Fruit fly (Drosophila melanogaster) whole organism, larva: Measurements from ENCODE around the gene IntS11.

Source experiments
- noc ChIP-seq: fragments of 200-800 bp; sonication (Bioruptor generic); optimal IDR thresholded peaks from 3 replicates; lab custom pipeline; 2019; ENCODE audit warnings: missing biosample characterization, mild to moderate bottlenecking, missing genetic modification characterization, moderate library complexity

IntS11 gene

dm6 chr3R:29760042-29760441, 14.9 kb downstream of the IntS11 start:
- no peak for TF ChIP-seq noc (tag; lab: Kevin White, UChicago)

dm6 chr3R:29761569-29761968, 16.4 kb downstream of the IntS11 start:
- no peak for TF ChIP-seq noc (tag; lab: Kevin White, UChicago)

- TF ChIP-seq noc (tag; lab: Kevin White, UChicago): no peak
Observed at dm6 chr3R:29762297-29762696, 17.2 kb downstream of the IntS11 start.

- no peak for TF ChIP-seq noc (tag; lab: Kevin White, UChicago)
Observed at dm6 chr3R:29763154-29763553, 18.0 kb downstream of the IntS11 start.

dm6 chr3R:29763804-29764203, 18.7 kb downstream of the IntS11 start:
- no peak for TF ChIP-seq noc (tag; lab: Kevin White, UChicago)

- no peak for TF ChIP-seq noc (tag; lab: Kevin White, UChicago)
Observed at dm6 chr3R:29764249-29765042, 19.3 kb downstream of the IntS11 start.

- no peak for TF ChIP-seq noc (tag; lab: Kevin White, UChicago)
Observed at dm6 chr3R:29765267-29766095, 20.3 kb downstream of the IntS11 start, which contains the start of gene kay. kay (plus strand) TSS chr3R:29765995.

- no peak for TF ChIP-seq noc (tag; lab: Kevin White, UChicago)
Observed at dm6 chr3R:29767236-29767635, 22.1 kb downstream of the IntS11 start.

dm6 chr3R:29770930-29771329, 25.8 kb downstream of the IntS11 start:
- TF ChIP-seq noc (tag; lab: Kevin White, UChicago): no peak

- TF ChIP-seq noc (tag; lab: Kevin White, UChicago): no peak
Observed at dm6 chr3R:29771645-29772089, 26.5 kb downstream of the IntS11 start.

- peak; percentile 34 for TF ChIP-seq noc (tag; lab: Kevin White, UChicago)
Observed at dm6 chr3R:29772090-29772794, 27.1 kb downstream of the IntS11 start.

dm6 chr3R:29772795-29773331, 27.7 kb downstream of the IntS11 start:
- TF ChIP-seq noc (tag; lab: Kevin White, UChicago): peak; percentile 39

- peak; percentile 91 for TF ChIP-seq noc (tag; lab: Kevin White, UChicago)
Observed at dm6 chr3R:29773833-29774324, 28.7 kb downstream of the IntS11 start.

- TF ChIP-seq noc (tag; lab: Kevin White, UChicago): no peak
Observed at dm6 chr3R:29774360-29775193, 29.4 kb downstream of the IntS11 start.
